Fruit fly (Drosophila melanogaster): ENCODE data around the gene CG32278.

CG32278 gene

dm6 chr3L:3126478-3126877, 42.6 kb upstream of the CG32278 start:
- TF ChIP-seq CG15710 (tag; optimal IDR thresholded peaks at IDR 0.05) (no peak), fd96Ca (GFP tag; IDR thresholded peaks at IDR 0.05) (0 out of 3 replicates have a peak, but pooled peaks have one; percentile 22), CG8301 (tag; optimal IDR thresholded peaks at IDR 0.05) (no peak), Snoo (tag; optimal IDR thresholded peaks at IDR 0.05) (no peak)

DNA sequence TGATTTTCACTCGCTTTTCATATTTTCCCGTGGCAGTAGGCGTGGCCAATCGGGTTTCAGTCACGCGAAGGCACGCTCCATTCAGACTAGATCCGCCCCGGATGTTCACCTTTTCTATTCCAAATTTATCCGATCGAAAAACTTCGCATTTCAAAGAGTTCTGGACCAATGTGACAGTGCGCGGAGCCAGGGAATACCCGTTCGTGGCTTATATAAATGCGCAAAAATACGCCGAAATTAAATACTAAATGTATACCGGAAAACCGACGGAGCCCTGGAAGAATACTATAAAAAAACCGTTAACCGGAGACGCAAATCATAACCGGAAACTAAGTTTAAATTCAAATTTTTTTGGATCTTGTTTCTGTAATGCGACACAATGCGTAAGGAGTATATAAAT, 41.5 kb upstream of the CG32278 start, which contains the start of gene promL:
Gene promL (minus strand): TSS at position 181 of the 400 bp plus-strand sequence.
- TF ChIP-seq CG17806 (tag; optimal IDR thresholded peaks at IDR 0.05): no peak
- TF ChIP-seq Pif1B (GFP tag; optimal IDR thresholded peaks at IDR 0.05): peak; percentile 12
- no peak for TF ChIP-seq CG12605 (GFP tag; IDR thresholded peaks at IDR 0.05)
- TF ChIP-seq rn (GFP tag; IDR thresholded peaks at IDR 0.05): no peak
- peak; percentile 56 for TF ChIP-seq Snoo (tag; optimal IDR thresholded peaks at IDR 0.05)
- TF ChIP-seq CG8301 (tag; optimal IDR thresholded peaks at IDR 0.05): no peak
- TF ChIP-seq CG32121 (GFP tag; IDR thresholded peaks at IDR 0.05): no peak
- peak; percentile 37 for TF ChIP-seq Ets98B (GFP tag; IDR thresholded peaks at IDR 0.05)
- TF ChIP-seq CG14655 (GFP tag; optimal IDR thresholded peaks at IDR 0.05): no peak
- peak; percentile 51 for TF ChIP-seq CG15710 (tag; optimal IDR thresholded peaks at IDR 0.05)
- peak; percentile 47; the same call in 1 of the 3 replicates for TF ChIP-seq CG4496 (GFP tag; IDR thresholded peaks at IDR 0.05)
- no peak for TF ChIP-seq CG34367 (tag; optimal IDR thresholded peaks at IDR 0.05)
- TF ChIP-seq CG10348 (GFP tag; IDR thresholded peaks at IDR 0.05): no peak
- TF ChIP-seq EcR (GFP tag; optimal IDR thresholded peaks at IDR 0.05): peak; percentile 68
- TF ChIP-seq CG13204 (GFP tag; optimal IDR thresholded peaks at IDR 0.05): peak; percentile 10
- peak; percentile 29 for TF ChIP-seq Pif1A (GFP tag; optimal IDR thresholded peaks at IDR 0.05)
- no peak for TF ChIP-seq CG9948 (tag; optimal IDR thresholded peaks at IDR 0.05)
- peak; percentile 34; the same call in 1 of the 3 replicates for TF ChIP-seq fd96Ca (GFP tag; IDR thresholded peaks at IDR 0.05)
- TF ChIP-seq CG8159 (tag; optimal IDR thresholded peaks at IDR 0.05): peak; percentile 19
- TF ChIP-seq gl (tag; optimal IDR thresholded peaks at IDR 0.05): no peak

dm6 chr3L:3134064-3134545, 35.0 kb upstream of the CG32278 start:
- TF ChIP-seq CG34367 (tag; optimal IDR thresholded peaks at IDR 0.05): no peak
- no peak for TF ChIP-seq CG9948 (tag; optimal IDR thresholded peaks at IDR 0.05)
- TF ChIP-seq Pif1B (GFP tag; optimal IDR thresholded peaks at IDR 0.05): peak; percentile 43
- TF ChIP-seq Pif1A (GFP tag; optimal IDR thresholded peaks at IDR 0.05): peak; percentile 44
- peak; percentile 41; the same call in 1 of the 2 replicates for TF ChIP-seq Ets98B (GFP tag; IDR thresholded peaks at IDR 0.05)
- 0 out of 3 replicates have a peak, but pooled peaks have one; percentile 33 for TF ChIP-seq CG4496 (GFP tag; IDR thresholded peaks at IDR 0.05)
- no peak for TF ChIP-seq fd96Ca (GFP tag; IDR thresholded peaks at IDR 0.05)
- TF ChIP-seq CG12605 (GFP tag; IDR thresholded peaks at IDR 0.05): peak; percentile 33; the same call in 1 of the 2 replicates
- no peak for TF ChIP-seq CG15710 (tag; optimal IDR thresholded peaks at IDR 0.05)
- TF ChIP-seq CG10348 (GFP tag; IDR thresholded peaks at IDR 0.05): no peak
- TF ChIP-seq CG8301 (tag; optimal IDR thresholded peaks at IDR 0.05): no peak
- no peak for TF ChIP-seq CG8159 (tag; optimal IDR thresholded peaks at IDR 0.05)
- no peak for TF ChIP-seq EcR (GFP tag; optimal IDR thresholded peaks at IDR 0.05)

DNA sequence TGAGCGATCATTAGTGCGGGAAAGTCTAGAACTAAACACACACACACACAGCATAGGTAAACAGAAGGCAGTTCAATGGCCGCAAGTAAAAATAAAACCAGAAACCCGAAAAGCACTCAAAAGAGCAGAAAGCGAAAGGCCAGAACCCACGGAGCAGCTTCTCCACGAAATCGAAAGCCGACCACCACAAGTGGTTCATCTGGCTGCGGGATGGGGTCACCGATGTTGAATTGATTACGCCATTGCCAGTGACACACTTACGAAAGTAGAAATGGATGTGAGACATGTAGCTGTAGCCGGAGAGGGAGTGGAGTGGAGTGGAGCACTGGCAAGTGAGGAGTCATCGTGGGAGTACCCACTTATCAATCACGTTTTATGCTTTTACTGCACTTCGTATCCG, 27.7 kb upstream of the CG32278 start:
- TF ChIP-seq CG8301 (tag; optimal IDR thresholded peaks at IDR 0.05) (no peak), EcR (GFP tag; optimal IDR thresholded peaks at IDR 0.05) (no peak), CG12605 (GFP tag; IDR thresholded peaks at IDR 0.05) (no peak), CG17806 (tag; optimal IDR thresholded peaks at IDR 0.05) (no peak), CG8159 (tag; optimal IDR thresholded peaks at IDR 0.05) (no peak), CG13204 (GFP tag; optimal IDR thresholded peaks at IDR 0.05) (no peak), D1 (tag; optimal IDR thresholded peaks at IDR 0.05) (no peak), CG32121 (GFP tag; IDR thresholded peaks at IDR 0.05) (no peak), Pif1A (GFP tag; optimal IDR thresholded peaks at IDR 0.05) (no peak), Pif1B (GFP tag; optimal IDR thresholded peaks at IDR 0.05) (no peak), fd96Ca (GFP tag; IDR thresholded peaks at IDR 0.05) (no peak), CG9948 (tag; optimal IDR thresholded peaks at IDR 0.05) (no peak), Ets98B (GFP tag; IDR thresholded peaks at IDR 0.05) (no peak), CG14655 (GFP tag; optimal IDR thresholded peaks at IDR 0.05) (no peak), CG4496 (GFP tag; IDR thresholded peaks at IDR 0.05) (no peak), Snoo (tag; optimal IDR thresholded peaks at IDR 0.05) (no peak), CG34367 (tag; optimal IDR thresholded peaks at IDR 0.05) (no peak), gl (tag; optimal IDR thresholded peaks at IDR 0.05) (no peak), CG15710 (tag; optimal IDR thresholded peaks at IDR 0.05) (no peak), CG10348 (GFP tag; IDR thresholded peaks at IDR 0.05) (no peak)

dm6 chr3L:3142516-3143382, 26.3 kb upstream of the CG32278 start:
- TF ChIP-seq Ets98B (GFP tag; IDR thresholded peaks at IDR 0.05) (no peak), CG32121 (GFP tag; IDR thresholded peaks at IDR 0.05) (no peak), CG34367 (tag; optimal IDR thresholded peaks at IDR 0.05) (no peak), CG9948 (tag; optimal IDR thresholded peaks at IDR 0.05) (no peak), CG10348 (GFP tag; IDR thresholded peaks at IDR 0.05) (no peak), Pif1A (GFP tag; optimal IDR thresholded peaks at IDR 0.05) (no peak), fd96Ca (GFP tag; IDR thresholded peaks at IDR 0.05) (no peak), CG8301 (tag; optimal IDR thresholded peaks at IDR 0.05) (no peak), gl (tag; optimal IDR thresholded peaks at IDR 0.05) (no peak), EcR (GFP tag; optimal IDR thresholded peaks at IDR 0.05) (no peak), CG17806 (tag; optimal IDR thresholded peaks at IDR 0.05) (no peak), CG14655 (GFP tag; optimal IDR thresholded peaks at IDR 0.05) (no peak), D1 (tag; optimal IDR thresholded peaks at IDR 0.05) (no peak), CG4496 (GFP tag; IDR thresholded peaks at IDR 0.05) (no peak), Snoo (tag; optimal IDR thresholded peaks at IDR 0.05) (no peak), Pif1B (GFP tag; optimal IDR thresholded peaks at IDR 0.05) (no peak), rn (GFP tag; IDR thresholded peaks at IDR 0.05) (no peak), CG13204 (GFP tag; optimal IDR thresholded peaks at IDR 0.05) (no peak)
